Fruit fly (Drosophila melanogaster): ENCODE measurements around the gene CG17712.

The CG17712 gene

dm6 chr2L:1723135-1723936 is 28.6 kb downstream of the CG17712 start:
- TF ChIP-seq pan (optimal IDR thresholded peaks at IDR 0.05) = no peak
- TF ChIP-seq EcR (GFP tag; optimal IDR thresholded peaks at IDR 0.05) = no peak
- TF ChIP-seq psq (optimal IDR thresholded peaks at IDR 0.05) = no peak
- no peak for TF ChIP-seq CG8478 (optimal IDR thresholded peaks at IDR 0.05)
- TF ChIP-seq usp (GFP tag; optimal IDR thresholded peaks at IDR 0.05) = no peak
- no peak for TF ChIP-seq Dll (optimal IDR thresholded peaks at IDR 0.05)

dm6 chr2L:1722260-1722659 is 29.7 kb downstream of the CG17712 start:
- no peak for TF ChIP-seq pan (optimal IDR thresholded peaks at IDR 0.05)
- no peak for TF ChIP-seq usp (GFP tag; optimal IDR thresholded peaks at IDR 0.05)
- TF ChIP-seq Dll (optimal IDR thresholded peaks at IDR 0.05) = no peak
- TF ChIP-seq psq (optimal IDR thresholded peaks at IDR 0.05) = no peak
- TF ChIP-seq CG8478 (optimal IDR thresholded peaks at IDR 0.05) = no peak

dm6 chr2L:1720846-1721506 is 30.9 kb downstream of the CG17712 start:
- TF ChIP-seq CG8478 (optimal IDR thresholded peaks at IDR 0.05) = no peak
- no peak for TF ChIP-seq pan (optimal IDR thresholded peaks at IDR 0.05)
- TF ChIP-seq Dll (optimal IDR thresholded peaks at IDR 0.05) = no peak
- no peak for TF ChIP-seq usp (GFP tag; optimal IDR thresholded peaks at IDR 0.05)

dm6 chr2L:1719971-1720370 is 32.0 kb downstream of the CG17712 start:
- TF ChIP-seq usp (GFP tag; optimal IDR thresholded peaks at IDR 0.05) = no peak
- TF ChIP-seq Dll (optimal IDR thresholded peaks at IDR 0.05) = no peak
- no peak for TF ChIP-seq psq (optimal IDR thresholded peaks at IDR 0.05)
- no peak for TF ChIP-seq EcR (GFP tag; optimal IDR thresholded peaks at IDR 0.05)
- no peak for TF ChIP-seq pan (optimal IDR thresholded peaks at IDR 0.05)
- TF ChIP-seq CG8478 (optimal IDR thresholded peaks at IDR 0.05) = no peak

- TF ChIP-seq usp (GFP tag; optimal IDR thresholded peaks at IDR 0.05) = no peak
- TF ChIP-seq psq (optimal IDR thresholded peaks at IDR 0.05) = no peak
- no peak for TF ChIP-seq EcR (GFP tag; optimal IDR thresholded peaks at IDR 0.05)
- no peak for TF ChIP-seq CG8478 (optimal IDR thresholded peaks at IDR 0.05)
- no peak for TF ChIP-seq Dll (optimal IDR thresholded peaks at IDR 0.05)
- no peak for TF ChIP-seq pan (optimal IDR thresholded peaks at IDR 0.05)
These were observed 34.7 kb downstream of the CG17712 start for dm6 chr2L:1717247-1717646.

- TF ChIP-seq Dll (optimal IDR thresholded peaks at IDR 0.05) = no peak
- TF ChIP-seq pan (optimal IDR thresholded peaks at IDR 0.05) = no peak
- no peak for TF ChIP-seq psq (optimal IDR thresholded peaks at IDR 0.05)
- TF ChIP-seq CG8478 (optimal IDR thresholded peaks at IDR 0.05) = no peak
These were observed 36.1 kb downstream of the CG17712 start, which contains the start of gene frtz for dm6 chr2L:1715699-1716333. TSS of gene frtz (minus strand) at chr2L:1715851.

dm6 chr2L:1710224-1710623 is 41.7 kb downstream of the CG17712 start, which contains the start of the genes CG17660 and mRpL48:
TSS of gene CG17660 (minus strand) at chr2L:1710421.
TSS of gene mRpL48 (plus strand) at chr2L:1710462.
- TF ChIP-seq Dll (optimal IDR thresholded peaks at IDR 0.05) (no peak), usp (GFP tag; optimal IDR thresholded peaks at IDR 0.05) (no peak), EcR (GFP tag; optimal IDR thresholded peaks at IDR 0.05) (no peak), psq (optimal IDR thresholded peaks at IDR 0.05) (no peak), pan (optimal IDR thresholded peaks at IDR 0.05) (no peak), CG8478 (optimal IDR thresholded peaks at IDR 0.05) (no peak)

dm6 chr2L:1709316-1709715 is 42.6 kb downstream of the CG17712 start:
- TF ChIP-seq psq (optimal IDR thresholded peaks at IDR 0.05) (no peak), usp (GFP tag; optimal IDR thresholded peaks at IDR 0.05) (no peak), EcR (GFP tag; optimal IDR thresholded peaks at IDR 0.05) (no peak), Dll (optimal IDR thresholded peaks at IDR 0.05) (no peak), CG8478 (optimal IDR thresholded peaks at IDR 0.05) (no peak), pan (optimal IDR thresholded peaks at IDR 0.05) (no peak)

dm6 chr2L:1708110-1708509 is 43.8 kb downstream of the CG17712 start:
- TF ChIP-seq Dll (optimal IDR thresholded peaks at IDR 0.05) (no peak), pan (optimal IDR thresholded peaks at IDR 0.05) (no peak)

dm6 chr2L:1706961-1707360 is 45.0 kb downstream of the CG17712 start:
- TF ChIP-seq usp (GFP tag; optimal IDR thresholded peaks at IDR 0.05) (no peak), psq (optimal IDR thresholded peaks at IDR 0.05) (no peak), EcR (GFP tag; optimal IDR thresholded peaks at IDR 0.05) (no peak), CG8478 (optimal IDR thresholded peaks at IDR 0.05) (no peak), Dll (optimal IDR thresholded peaks at IDR 0.05) (no peak), pan (optimal IDR thresholded peaks at IDR 0.05) (no peak)

dm6 chr2L:1704746-1705145 is 47.2 kb downstream of the CG17712 start, which contains the start of gene cpb:
TSS of gene cpb (plus strand) at chr2L:1704902.
- no peak for TF ChIP-seq EcR (GFP tag; optimal IDR thresholded peaks at IDR 0.05)
